Worm (Caenorhabditis elegans) whole organism, L2 larva: ENCODE measurements around the gene Y17G7B.17.

ENCODE experiments used
- C34F6.9 ChIP-seq: fragments of 150-350 bp; optimal IDR thresholded peaks from 2 replicates; lab custom pipeline; 2014; ENCODE audit warnings: missing biosample characterization, missing genetic modification characterization
- F13H6.1 ChIP-seq: sonication (generic microtip); optimal IDR thresholded peaks from 2 replicates; lab custom pipeline; 2016; ENCODE audit warnings: missing genetic modification characterization, missing compliant biosample characterization
- R02D3.7 ChIP-seq: fragments of 150-350 bp; optimal IDR thresholded peaks from 2 replicates; lab custom pipeline; 2014; ENCODE audit warnings: missing biosample characterization, missing genetic modification characterization
- ZK546.5 ChIP-seq: sonication (generic microtip); optimal IDR thresholded peaks from 2 replicates; lab custom pipeline; 2017; ENCODE audit warnings: missing biosample characterization, missing genetic modification characterization
- alr-1 ChIP-seq: fragments of 150-350 bp; optimal IDR thresholded peaks from 2 replicates; lab custom pipeline; 2014; ENCODE audit warnings: missing biosample characterization, missing genetic modification characterization
- aly-2 ChIP-seq: fragments of 150-350 bp; optimal IDR thresholded peaks from 2 replicates; lab custom pipeline; 2014; ENCODE audit warnings: missing biosample characterization, missing genetic modification characterization
- ama-1 ChIP-seq: fragments of 150-350 bp; optimal IDR thresholded peaks from 2 replicates; lab custom pipeline; 2018; ENCODE audit warnings: inconsistent platforms
- blmp-1 ChIP-seq: sonication (generic microtip); optimal IDR thresholded peaks from 2 replicates; lab custom pipeline; 2017; ENCODE audit warnings: missing genetic modification characterization, mild to moderate bottlenecking, missing compliant biosample characterization, antibody characterized with exemption, moderate library complexity; ENCODE audit not compliant: insufficient read depth
- ceh-16 ChIP-seq: fragments of 150-350 bp; optimal IDR thresholded peaks from 2 replicates; lab custom pipeline; 2014; ENCODE audit warnings: missing biosample characterization, missing genetic modification characterization
- ceh-82 ChIP-seq: fragments of 150-350 bp; optimal IDR thresholded peaks from 2 replicates; lab custom pipeline; 2014; ENCODE audit warnings: missing biosample characterization, missing genetic modification characterization
- crh-2 ChIP-seq: sonication (generic microtip); optimal IDR thresholded peaks from 2 replicates; lab custom pipeline; 2017; ENCODE audit warnings: missing biosample characterization, missing genetic modification characterization
- dmd-4 ChIP-seq: sonication (generic microtip); optimal IDR thresholded peaks from 2 replicates; lab custom pipeline; 2017; ENCODE audit warnings: missing biosample characterization, missing genetic modification characterization
- elt-3 ChIP-seq: sonication (generic microtip); optimal IDR thresholded peaks from 2 replicates; lab custom pipeline; 2017; ENCODE audit warnings: missing biosample characterization, missing genetic modification characterization
- fos-1 ChIP-seq: fragments of 150-350 bp; optimal IDR thresholded peaks from 2 replicates; lab custom pipeline; 2014; ENCODE audit warnings: missing biosample characterization, missing genetic modification characterization
- gmeb-1 ChIP-seq: fragments of 150-350 bp; optimal IDR thresholded peaks from 2 replicates; lab custom pipeline; 2014; ENCODE audit warnings: missing biosample characterization, missing genetic modification characterization
- lin-11 ChIP-seq: fragments of 150-350 bp; sonication (generic microtip); optimal IDR thresholded peaks from 2 replicates; lab custom pipeline; 2014; ENCODE audit warnings: missing biosample characterization, missing genetic modification characterization, inconsistent platforms, mixed read lengths
- lin-13 ChIP-seq: fragments of 150-350 bp; optimal IDR thresholded peaks from 2 replicates; lab custom pipeline; 2014; ENCODE audit warnings: missing biosample characterization, missing genetic modification reagents, missing genetic modification characterization
- lin-39 ChIP-seq: fragments of 150-350 bp; optimal IDR thresholded peaks from 2 replicates; lab custom pipeline; 2014; ENCODE audit warnings: missing biosample characterization, missing genetic modification reagents, missing genetic modification characterization
- lsy-2 ChIP-seq, 2 experiments: fragments of 150-350 bp in 1 of 2; sonication (generic microtip) in 1 of 2; optimal IDR thresholded peaks; 2 replicates each; lab custom pipeline; 2014 to 2017; ENCODE audit warnings: missing biosample characterization in 2 of 2, missing genetic modification characterization in 2 of 2
- mbf-1 ChIP-seq: sonication (generic microtip); optimal IDR thresholded peaks from 2 replicates; lab custom pipeline; 2017; ENCODE audit warnings: missing biosample characterization, missing genetic modification characterization
- mdl-1 ChIP-seq, 2 experiments: fragments of 150-350 bp in 1 of 2; sonication (generic microtip) in 1 of 2; optimal IDR thresholded peaks; 2 replicates each; lab custom pipeline; 2017; ENCODE audit warnings: missing biosample characterization in 2 of 2, missing genetic modification characterization in 2 of 2
- nhr-10 ChIP-seq: sonication (generic microtip); optimal IDR thresholded peaks from 2 replicates; lab custom pipeline; 2017; ENCODE audit warnings: missing biosample characterization, missing genetic modification characterization
- nhr-11 ChIP-seq: fragments of 150-350 bp; optimal IDR thresholded peaks from 2 replicates; lab custom pipeline; 2014; ENCODE audit warnings: missing biosample characterization, missing genetic modification characterization
- nhr-129 ChIP-seq: fragments of 150-350 bp; optimal IDR thresholded peaks from 2 replicates; lab custom pipeline; 2014; ENCODE audit warnings: missing biosample characterization, missing genetic modification characterization
- nhr-23 ChIP-seq: fragments of 150-350 bp; optimal IDR thresholded peaks from 2 replicates; lab custom pipeline; 2014; ENCODE audit warnings: missing biosample characterization, missing genetic modification reagents, missing genetic modification characterization
- nhr-237 ChIP-seq: fragments of 150-350 bp; optimal IDR thresholded peaks from 2 replicates; lab custom pipeline; 2014; ENCODE audit warnings: missing biosample characterization, missing genetic modification characterization
- nhr-25 ChIP-seq: fragments of 150-350 bp; sonication (generic microtip); optimal IDR thresholded peaks from 3 replicates; lab custom pipeline; 2014; ENCODE audit warnings: missing biosample characterization, missing genetic modification characterization
- nhr-6 ChIP-seq: fragments of 150-350 bp; optimal IDR thresholded peaks from 2 replicates; lab custom pipeline; 2014; ENCODE audit warnings: missing biosample characterization, missing genetic modification characterization
- nhr-77 ChIP-seq: fragments of 150-350 bp; optimal IDR thresholded peaks from 2 replicates; lab custom pipeline; 2014; ENCODE audit warnings: missing biosample characterization, missing genetic modification characterization
- sem-4 ChIP-seq: fragments of 150-350 bp; optimal IDR thresholded peaks from 2 replicates; lab custom pipeline; 2014; ENCODE audit warnings: missing biosample characterization, missing genetic modification reagents, missing genetic modification characterization
- skn-1 ChIP-seq: sonication (generic microtip); optimal IDR thresholded peaks from 2 replicates; lab custom pipeline; 2017; ENCODE audit warnings: missing biosample characterization, missing genetic modification characterization
- sma-3 ChIP-seq: sonication (generic microtip); optimal IDR thresholded peaks from 2 replicates; lab custom pipeline; 2016; ENCODE audit warnings: missing genetic modification reagents, missing genetic modification characterization, missing compliant biosample characterization
- unc-39 ChIP-seq: fragments of 150-350 bp; optimal IDR thresholded peaks from 2 replicates; lab custom pipeline; 2014; ENCODE audit warnings: missing biosample characterization, missing genetic modification characterization
- unc-55 ChIP-seq: fragments of 150-350 bp; sonication (generic microtip); optimal IDR thresholded peaks from 3 replicates; lab custom pipeline; 2014; ENCODE audit warnings: missing biosample characterization, missing genetic modification reagents, missing genetic modification characterization
- unc-62 ChIP-seq: fragments of 150-350 bp; optimal IDR thresholded peaks from 2 replicates; lab custom pipeline; 2014; ENCODE audit warnings: missing biosample characterization, missing genetic modification reagents, missing genetic modification characterization
- zag-1 ChIP-seq: fragments of 150-350 bp; optimal IDR thresholded peaks from 2 replicates; lab custom pipeline; 2014; ENCODE audit warnings: missing biosample characterization, missing genetic modification characterization
- ztf-1 ChIP-seq: fragments of 200-800 bp; sonication (Bioruptor generic); conservative IDR thresholded peaks from 2 replicates; pipeline ENCODE4 v1.3.6; 2022; ENCODE audit warnings: missing genetic modification characterization, missing compliant biosample characterization
- ztf-4 ChIP-seq: fragments of 150-350 bp; optimal IDR thresholded peaks from 2 replicates; lab custom pipeline; 2014; ENCODE audit warnings: missing biosample characterization, missing genetic modification characterization

Gene Y17G7B.17

ce11 chrII:12099889-12100288 lies at the start of gene Y17G7B.17:
Gene Y17G7B.17 (minus strand): TSS chrII:12099989.
- no peak for TF ChIP-seq unc-55
- no peak for TF ChIP-seq mbf-1
- peak; percentile 76 for TF ChIP-seq fos-1
- no peak for TF ChIP-seq aly-2 (tag; lab: Kevin White, UChicago)
- TF ChIP-seq ama-1 (lab: Kevin White, UChicago), result no peak
- TF ChIP-seq, all 48 proteins: peak for 1

DNA sequence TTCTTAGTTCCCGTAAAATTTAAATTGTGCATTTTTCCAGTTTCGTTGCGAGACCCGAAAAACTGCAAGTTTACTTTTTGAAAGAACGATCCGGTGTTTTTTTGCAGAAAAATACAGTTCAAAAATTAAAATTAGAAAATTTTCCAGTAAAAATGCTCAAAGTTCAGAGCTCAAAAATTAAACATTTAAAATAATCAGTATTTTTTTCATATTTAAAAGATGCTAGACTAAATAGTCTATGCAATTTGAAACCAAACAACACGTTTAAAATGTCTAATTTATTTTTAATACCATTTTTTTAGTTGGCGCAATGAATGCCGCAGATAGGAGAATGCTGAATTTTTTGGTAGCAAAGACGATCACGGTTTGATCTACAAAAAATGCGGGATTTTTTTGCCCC lies 47.5 kb upstream of the Y17G7B.17 start, which contains the start of gene Y57A10A.2:
TSS of gene Y57A10A.2 (plus strand) at position 301 of the 400 bp plus-strand sequence.
- no peak for TF ChIP-seq nhr-237 (tag; lab: Kevin White, UChicago)
- TF ChIP-seq R02D3.7 (tag; lab: Kevin White, UChicago), result no peak
- TF ChIP-seq C34F6.9 (tag; lab: Kevin White, UChicago), result no peak
- no peak for TF ChIP-seq gmeb-1 (tag; lab: Kevin White, UChicago)
- TF ChIP-seq lin-13, result no peak
- no peak for TF ChIP-seq nhr-6 (tag; lab: Kevin White, UChicago)
- no peak for TF ChIP-seq mbf-1
- no peak for TF ChIP-seq mdl-1 (tag; optimal IDR thresholded peaks at IDR 0.05; lab: Kevin White, UChicago)
- no peak for TF ChIP-seq elt-3 (tag; lab: Kevin White, UChicago)
- no peak for TF ChIP-seq dmd-4
- TF ChIP-seq ztf-1 (GFP tag; lab: Robert Waterston, UW), result no peak
- TF ChIP-seq nhr-23 (tag; lab: Kevin White, UChicago), result no peak
- no peak for TF ChIP-seq lsy-2 (tag; optimal IDR thresholded peaks at IDR 0.05; lab: Kevin White, UChicago)

DNA sequence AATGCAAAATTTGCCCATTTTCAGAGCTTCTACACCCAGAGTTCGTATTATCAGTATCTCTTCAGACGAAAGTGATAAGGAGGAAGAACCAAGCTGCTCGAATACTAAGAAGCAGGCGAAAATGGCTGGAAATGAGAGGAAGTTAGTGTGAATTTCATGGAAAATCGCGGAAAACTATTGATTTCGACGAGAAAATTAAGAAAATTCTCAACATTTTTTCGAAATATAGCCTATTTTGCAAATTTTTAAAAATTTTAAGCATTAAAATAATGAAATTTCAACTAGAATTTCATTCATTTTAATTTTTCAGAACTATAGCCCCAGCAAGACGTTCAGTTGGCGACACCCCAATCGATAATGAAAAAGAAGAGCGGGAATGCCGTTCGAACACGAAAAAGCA lies 43.8 kb upstream of the Y17G7B.17 start:
- TF ChIP-seq ceh-16 (tag; lab: Kevin White, UChicago) (no peak), lin-13 (no peak), sem-4 (tag; lab: Kevin White, UChicago) (no peak), nhr-23 (tag; lab: Kevin White, UChicago) (no peak), zag-1 (tag; lab: Kevin White, UChicago) (no peak), unc-62 (GFP tag; lab: Kevin White, UChicago) (no peak), nhr-11 (tag; lab: Kevin White, UChicago) (no peak), nhr-10 (no peak), nhr-25 (tag; lab: Kevin White, UChicago) (no peak), crh-2 (tag; lab: Kevin White, UChicago) (no peak), alr-1 (tag; lab: Kevin White, UChicago) (no peak), nhr-129 (tag; lab: Kevin White, UChicago) (no peak), R02D3.7 (tag; lab: Kevin White, UChicago) (no peak), ceh-82 (tag; lab: Kevin White, UChicago) (no peak), blmp-1 (tag; lab: Kevin White, UChicago) (no peak), aly-2 (tag; lab: Kevin White, UChicago) (no peak), lin-11 (tag; lab: Kevin White, UChicago) (no peak), F13H6.1 (no peak), unc-39 (no peak)
- TF ChIP-seq, all 48 proteins: peak for 0

- TF ChIP-seq nhr-10 (no peak), ztf-4 (tag; lab: Kevin White, UChicago) (no peak), nhr-77 (tag; lab: Kevin White, UChicago) (no peak), unc-62 (GFP tag; lab: Kevin White, UChicago) (no peak), lin-39 (tag; lab: Kevin White, UChicago) (no peak), nhr-11 (tag; lab: Kevin White, UChicago) (no peak), nhr-23 (tag; lab: Kevin White, UChicago) (no peak), sma-3 (GFP tag; lab: Kevin White, UChicago) (no peak), ZK546.5 (tag; lab: Kevin White, UChicago) (no peak), dmd-4 (no peak), C34F6.9 (tag; lab: Kevin White, UChicago) (no peak), skn-1 (tag; lab: Kevin White, UChicago) (no peak), R02D3.7 (tag; lab: Kevin White, UChicago) (no peak), ama-1 (lab: Kevin White, UChicago) (no peak), nhr-237 (tag; lab: Kevin White, UChicago) (no peak), unc-39 (no peak), lin-13 (no peak), lsy-2 (tag; optimal IDR thresholded peaks at IDR 0.05; lab: Kevin White, UChicago) (no peak)
- TF ChIP-seq, all 48 proteins: peak for 0
Observed at ce11 chrII:12137983-12138382, 38.2 kb upstream of the Y17G7B.17 start.
